Worm (Caenorhabditis elegans) whole organism, L1 larva: ENCODE measurements around the gene gfi-3.

Source experiments
- aha-1 ChIP-seq: fragments of 150-350 bp; optimal IDR thresholded peaks from 2 replicates; lab custom pipeline; 2014; ENCODE audit warnings: missing biosample characterization, missing genetic modification characterization
- ama-1 ChIP-seq: fragments of 150-350 bp; optimal IDR thresholded peaks from 2 replicates; lab custom pipeline; 2014
- ets-5 ChIP-seq: fragments of 200-800 bp; sonication (Bioruptor generic); IDR thresholded peaks from 2 replicates; pipeline ENCODE4 v1.3.6; 2022; ENCODE audit warnings: missing genetic modification characterization, missing compliant biosample characterization
- fos-1 ChIP-seq: fragments of 150-350 bp; optimal IDR thresholded peaks from 2 replicates; lab custom pipeline; 2014; ENCODE audit warnings: missing biosample characterization, missing genetic modification characterization
- lin-39 ChIP-seq: fragments of 150-350 bp; optimal IDR thresholded peaks from 2 replicates; lab custom pipeline; 2014; ENCODE audit warnings: missing biosample characterization, missing genetic modification reagents, missing genetic modification characterization
- sptf-1 ChIP-seq: fragments of 150-350 bp; optimal IDR thresholded peaks from 2 replicates; lab custom pipeline; 2014; ENCODE audit warnings: missing biosample characterization, missing genetic modification characterization

ce11 chrX:14490486-14490885 is 10.1 kb downstream of the gfi-3 start:
- TF ChIP-seq sptf-1 (no peak), lin-39 (no peak), ama-1 (no peak), ets-5 (GFP tag; lab: Robert Waterston, UW) (no peak), aha-1 (tag; lab: Kevin White, UChicago) (no peak), fos-1 (no peak)
